Worm (Caenorhabditis elegans): ENCODE measurements around the gene T19D7.5.

T19D7.5 gene

ce11 chrX:666125-666524, at the start of gene T19D7.5:
TSS of gene T19D7.5 (minus strand) at chrX:666225.
- TF ChIP-seq unc-62 (GFP tag; optimal IDR thresholded peaks at IDR 0.05): no peak

ce11 chrX:714398-714797, 48.4 kb upstream of the T19D7.5 start, which contains the start of gene irk-2:
TSS of gene irk-2 (minus strand) at chrX:714498.
- TF ChIP-seq unc-62 (GFP tag; optimal IDR thresholded peaks at IDR 0.05): no peak

- no peak for TF ChIP-seq unc-62 (GFP tag; optimal IDR thresholded peaks at IDR 0.05)
Observed at ce11 chrX:706490-706889, 40.5 kb upstream of the T19D7.5 start, which contains the start of gene M02A10.1. TSS of gene M02A10.1 (plus strand) at chrX:706790.

- no peak for TF ChIP-seq unc-62 (GFP tag; optimal IDR thresholded peaks at IDR 0.05)
Observed at ce11 chrX:696253-696652, 30.2 kb upstream of the T19D7.5 start.

- TF ChIP-seq unc-62 (GFP tag; optimal IDR thresholded peaks at IDR 0.05): no peak
Observed at ce11 chrX:691613-692012, 25.6 kb upstream of the T19D7.5 start, which contains the start of gene ncam-1. TSS of gene ncam-1 (plus strand) at chrX:691913.

- no peak for TF ChIP-seq unc-62 (GFP tag; optimal IDR thresholded peaks at IDR 0.05)
Observed at ce11 chrX:688602-689001, 22.6 kb upstream of the T19D7.5 start.

- no peak for TF ChIP-seq unc-62 (GFP tag; optimal IDR thresholded peaks at IDR 0.05)
Observed at ce11 chrX:682691-683090, 16.7 kb upstream of the T19D7.5 start, which contains the start of gene Y9C12A.1. TSS of gene Y9C12A.1 (minus strand) at chrX:682791.

- TF ChIP-seq unc-62 (GFP tag; optimal IDR thresholded peaks at IDR 0.05): no peak
Observed at ce11 chrX:681413-681812, 15.4 kb upstream of the T19D7.5 start.

- TF ChIP-seq unc-62 (GFP tag; optimal IDR thresholded peaks at IDR 0.05): no peak
Observed at ce11 chrX:680920-681319, 14.9 kb upstream of the T19D7.5 start, which contains the start of gene T19D7.7. TSS of gene T19D7.7 (minus strand) at chrX:681020.

- no peak for TF ChIP-seq unc-62 (GFP tag; optimal IDR thresholded peaks at IDR 0.05)
Observed at ce11 chrX:671807-672206, 5.8 kb upstream of the T19D7.5 start, which contains the start of gene lgc-32. TSS of gene lgc-32 (plus strand) at chrX:672107.

- no peak for TF ChIP-seq unc-62 (GFP tag; optimal IDR thresholded peaks at IDR 0.05)
Observed at ce11 chrX:670603-671002, 4.6 kb upstream of the T19D7.5 start, which contains the start of gene T19D7.6. TSS of gene T19D7.6 (minus strand) at chrX:670800.

ce11 chrX:661727-662330, 4.2 kb downstream of the T19D7.5 start, which contains the start of gene rund-1:
TSS of gene rund-1 (minus strand) at chrX:661777.
- no peak for TF ChIP-seq unc-62 (GFP tag; optimal IDR thresholded peaks at IDR 0.05)

- TF ChIP-seq unc-62 (GFP tag; optimal IDR thresholded peaks at IDR 0.05): no peak
Observed at ce11 chrX:655884-656283, 10.1 kb downstream of the T19D7.5 start, which contains the start of gene lpr-7. TSS of gene lpr-7 (plus strand) at chrX:656184.

- TF ChIP-seq unc-62 (GFP tag; optimal IDR thresholded peaks at IDR 0.05): no peak
Observed at ce11 chrX:654804-655203, 11.2 kb downstream of the T19D7.5 start, which contains the start of gene ifc-2. TSS of gene ifc-2 (minus strand) at chrX:654904.

- TF ChIP-seq unc-62 (GFP tag; optimal IDR thresholded peaks at IDR 0.05): no peak
Observed at ce11 chrX:651616-652015, 14.4 kb downstream of the T19D7.5 start.

ce11 chrX:646493-646892, 19.5 kb downstream of the T19D7.5 start:
- no peak for TF ChIP-seq unc-62 (GFP tag; optimal IDR thresholded peaks at IDR 0.05)

- TF ChIP-seq unc-62 (GFP tag; optimal IDR thresholded peaks at IDR 0.05): no peak
Observed at ce11 chrX:645589-645988, 20.4 kb downstream of the T19D7.5 start.
